Worm (Caenorhabditis elegans): ENCODE results near the gene hpo-29.

The hpo-29 gene

ce11 chrIII:235544-235943 lies at the start of gene hpo-29:
Gene hpo-29, plus strand, starts transcription at chrIII:235844.
- TF ChIP-seq unc-62 (GFP tag; optimal IDR thresholded peaks at IDR 0.05), result no peak
- TF ChIP-seq mab-5 (tag; optimal IDR thresholded peaks at IDR 0.05), result no peak
- no peak for TF ChIP-seq ama-1 (optimal IDR thresholded peaks at IDR 0.05)
- no peak for TF ChIP-seq sma-3 (GFP tag; optimal IDR thresholded peaks at IDR 0.05)
- no peak for TF ChIP-seq F13H6.1 (tag; optimal IDR thresholded peaks at IDR 0.05)
- TF ChIP-seq egl-27 (tag; optimal IDR thresholded peaks at IDR 0.05), result no peak
- TF ChIP-seq gmeb-1 (tag; optimal IDR thresholded peaks at IDR 0.05), result no peak
- TF ChIP-seq lin-39 (tag; optimal IDR thresholded peaks at IDR 0.05), result no peak

ce11 chrIII:187829-188228 lies 47.8 kb upstream of the hpo-29 start, which contains the start of gene mxl-2:
Gene mxl-2, minus strand, starts transcription at chrIII:188131.
- TF ChIP-seq unc-62 (GFP tag; optimal IDR thresholded peaks at IDR 0.05) (no peak), lsy-2 (tag; optimal IDR thresholded peaks at IDR 0.05) (no peak), R02D3.7 (tag; optimal IDR thresholded peaks at IDR 0.05) (no peak), nhr-23 (tag; optimal IDR thresholded peaks at IDR 0.05) (no peak), ztf-4 (tag; optimal IDR thresholded peaks at IDR 0.05) (no peak), egl-27 (tag; optimal IDR thresholded peaks at IDR 0.05) (no peak), elt-3 (tag; optimal IDR thresholded peaks at IDR 0.05) (no peak), aly-2 (tag; optimal IDR thresholded peaks at IDR 0.05) (no peak), ama-1 (optimal IDR thresholded peaks at IDR 0.05) (no peak), nhr-25 (tag; optimal IDR thresholded peaks at IDR 0.05) (no peak), nhr-11 (tag; optimal IDR thresholded peaks at IDR 0.05) (no peak), nhr-77 (tag; optimal IDR thresholded peaks at IDR 0.05) (no peak)

ce11 chrIII:188426-188888 lies 47.2 kb upstream of the hpo-29 start, which contains the start of gene ubc-20:
Gene ubc-20, plus strand, starts transcription at chrIII:188838.
- peak; percentile 18 for TF ChIP-seq gmeb-1 (tag; optimal IDR thresholded peaks at IDR 0.05)
- TF ChIP-seq ceh-82 (tag; optimal IDR thresholded peaks at IDR 0.05), result no peak
- no peak for TF ChIP-seq egl-27 (tag; optimal IDR thresholded peaks at IDR 0.05)
- TF ChIP-seq alr-1 (tag; optimal IDR thresholded peaks at IDR 0.05), result no peak
- no peak for TF ChIP-seq lin-11 (tag; optimal IDR thresholded peaks at IDR 0.05)
- TF ChIP-seq unc-55 (GFP tag; optimal IDR thresholded peaks at IDR 0.05), result peak; percentile 30
- TF ChIP-seq zag-1 (tag; optimal IDR thresholded peaks at IDR 0.05), result no peak
- TF ChIP-seq C34F6.9 (tag; optimal IDR thresholded peaks at IDR 0.05), result peak; percentile 60
- no peak for TF ChIP-seq sma-9 (GFP tag; optimal IDR thresholded peaks at IDR 0.05)
- TF ChIP-seq sma-9 (tag; optimal IDR thresholded peaks at IDR 0.05), result no peak
- TF ChIP-seq lin-39 (tag; optimal IDR thresholded peaks at IDR 0.05), result no peak
- no peak for TF ChIP-seq ceh-16 (tag; optimal IDR thresholded peaks at IDR 0.05)
- TF ChIP-seq unc-62 (GFP tag; optimal IDR thresholded peaks at IDR 0.05), result no peak
- TF ChIP-seq ztf-1 (GFP tag; conservative IDR thresholded peaks at IDR 0.05), result no peak
- peak; percentile 35 for TF ChIP-seq nhr-129 (tag; optimal IDR thresholded peaks at IDR 0.05)
- TF ChIP-seq aly-2 (tag; optimal IDR thresholded peaks at IDR 0.05), result no peak
- no peak for TF ChIP-seq R02D3.7 (tag; optimal IDR thresholded peaks at IDR 0.05)
- no peak for TF ChIP-seq nhr-6 (tag; optimal IDR thresholded peaks at IDR 0.05)
- TF ChIP-seq peb-1 (tag; optimal IDR thresholded peaks at IDR 0.05), result no peak
- no peak for TF ChIP-seq skn-1 (tag; optimal IDR thresholded peaks at IDR 0.05)
- no peak for TF ChIP-seq crh-2 (tag; optimal IDR thresholded peaks at IDR 0.05)
- peak; percentile 1 for TF ChIP-seq sma-3 (GFP tag; optimal IDR thresholded peaks at IDR 0.05)
- no peak for TF ChIP-seq snpc-4 (tag; optimal IDR thresholded peaks at IDR 0.05)
- peak in 1 of 2 experiments; percentile 48 for TF ChIP-seq lsy-2 (tag; optimal IDR thresholded peaks at IDR 0.05)
- no peak for TF ChIP-seq blmp-1 (tag; optimal IDR thresholded peaks at IDR 0.05; ENCODE audit: insufficient read depth)

- TF ChIP-seq mdl-1 (tag; optimal IDR thresholded peaks at IDR 0.05), result no peak
- no peak for TF ChIP-seq gmeb-1 (tag; optimal IDR thresholded peaks at IDR 0.05)
- no peak for TF ChIP-seq sma-3 (GFP tag; optimal IDR thresholded peaks at IDR 0.05)
- TF ChIP-seq nhr-11 (tag; optimal IDR thresholded peaks at IDR 0.05), result no peak
- no peak for TF ChIP-seq fos-1 (tag; optimal IDR thresholded peaks at IDR 0.05)
- TF ChIP-seq F13H6.1 (tag; optimal IDR thresholded peaks at IDR 0.05), result no peak
- no peak for TF ChIP-seq crh-2 (tag; optimal IDR thresholded peaks at IDR 0.05)
- TF ChIP-seq nhr-10 (tag; optimal IDR thresholded peaks at IDR 0.05), result no peak
- TF ChIP-seq blmp-1 (tag; optimal IDR thresholded peaks at IDR 0.05; ENCODE audit: insufficient read depth), result no peak
- TF ChIP-seq peb-1 (tag; optimal IDR thresholded peaks at IDR 0.05), result no peak
These were observed 46.4 kb upstream of the hpo-29 start for ce11 chrIII:189280-189679.
